Worm (Caenorhabditis elegans) whole organism, young adult: Measurements from ENCODE around the gene R11D1.13.

Experiments used
- C17E4.6 ChIP-seq: fragments of 200-800 bp; sonication (Bioruptor generic); IDR thresholded peaks from 2 replicates; pipeline ENCODE4 v1.3.6; 2022; ENCODE audit warnings: missing genetic modification reagents, missing genetic modification characterization, missing compliant biosample characterization
- F23B12.7 ChIP-seq: sonication (generic microtip); optimal IDR thresholded peaks from 2 replicates; lab custom pipeline; 2017; ENCODE audit warnings: missing genetic modification characterization, mild to moderate bottlenecking, missing compliant biosample characterization, antibody characterized with exemption, moderate library complexity; ENCODE audit not compliant: insufficient read depth
- F33H1.4 ChIP-seq: fragments of 200-800 bp; sonication (Bioruptor generic); IDR thresholded peaks from 2 replicates; pipeline ENCODE4 v1.3.6; 2022; ENCODE audit warnings: missing genetic modification reagents, missing genetic modification characterization, missing compliant biosample characterization
- F57A8.1 ChIP-seq: fragments of 200-800 bp; sonication (Bioruptor generic); optimal IDR thresholded peaks from 2 replicates; lab custom pipeline; 2018; ENCODE audit warnings: mild to moderate bottlenecking, missing genetic modification characterization, moderate library complexity, missing compliant biosample characterization
- K11D2.4 ChIP-seq: fragments of 200-800 bp; sonication (Bioruptor generic); IDR thresholded peaks from 2 replicates; pipeline ENCODE4 v1.3.6; 2022; ENCODE audit warnings: missing genetic modification reagents, missing genetic modification characterization, missing compliant biosample characterization
- Y56A3A.18 ChIP-seq: fragments of 200-800 bp; sonication (Bioruptor generic); IDR thresholded peaks from 2 replicates; pipeline ENCODE4 v1.3.6; 2022; ENCODE audit warnings: missing genetic modification reagents, missing genetic modification characterization, missing compliant biosample characterization
- ama-1 ChIP-seq, 3 experiments: fragments of 150-350 bp in 1 of 3; sonication (generic microtip) in 2 of 3; optimal IDR thresholded peaks; 2 replicates each; lab custom pipeline; 2014 to 2018; ENCODE audit warnings: missing biosample characterization in 2 of 3, missing genetic modification characterization in 2 of 3, missing genetic modification reagents in 2 of 3
- attf-6 ChIP-seq: fragments of 200-800 bp; sonication (Bioruptor generic); IDR thresholded peaks from 2 replicates; pipeline ENCODE4 v1.3.6; 2022; ENCODE audit warnings: missing genetic modification reagents, missing genetic modification characterization, missing compliant biosample characterization
- bed-1 ChIP-seq: fragments of 200-800 bp; sonication (Bioruptor generic); IDR thresholded peaks from 2 replicates; pipeline ENCODE4 v1.3.6; 2022; ENCODE audit warnings: missing genetic modification reagents, missing genetic modification characterization, missing compliant biosample characterization
- cebp-1 ChIP-seq, 2 experiments: fragments of 200-800 bp in 1 of 2; sonication (Bioruptor generic) in 1 of 2; sonication (generic microtip) in 1 of 2; IDR thresholded peaks in 1 of 2; optimal IDR thresholded peaks in 1 of 2; 2 replicates each; pipeline versions ENCODE4 v1.3.6 to Lab custom; 2017 to 2022; ENCODE audit warnings: missing compliant biosample characterization in 2 of 2, missing genetic modification characterization in 2 of 2, mild to moderate bottlenecking in 1 of 2, missing genetic modification reagents in 1 of 2, moderate library complexity in 1 of 2
- cebp-2 ChIP-seq: fragments of 200-800 bp; sonication (Bioruptor generic); IDR thresholded peaks from 2 replicates; pipeline ENCODE4 v1.3.6; 2022; ENCODE audit warnings: missing genetic modification characterization, missing compliant biosample characterization
- dox-1 ChIP-seq: fragments of 200-800 bp; sonication (Bioruptor generic); IDR thresholded peaks from 2 replicates; pipeline ENCODE4 v1.3.6; 2022; ENCODE audit warnings: missing genetic modification reagents, missing genetic modification characterization, missing compliant biosample characterization
- efl-1 ChIP-seq: fragments of 150-350 bp; optimal IDR thresholded peaks from 2 replicates; lab custom pipeline; 2014; ENCODE audit warnings: missing biosample characterization, missing genetic modification reagents, missing genetic modification characterization
- egl-18 ChIP-seq: fragments of 200-800 bp; sonication (Bioruptor generic); IDR thresholded peaks from 2 replicates; pipeline ENCODE4 v1.3.6; 2022; ENCODE audit warnings: missing genetic modification reagents, missing genetic modification characterization, missing compliant biosample characterization
- ekl-4 ChIP-seq: fragments of 200-800 bp; sonication (Bioruptor generic); IDR thresholded peaks from 2 replicates; pipeline ENCODE4 v1.3.6; 2022; ENCODE audit warnings: missing genetic modification reagents, missing genetic modification characterization, missing compliant biosample characterization
- hsf-1 ChIP-seq: fragments of 200-800 bp; sonication (Bioruptor generic); IDR thresholded peaks from 2 replicates; pipeline ENCODE4 v1.3.6; 2022; ENCODE audit warnings: missing genetic modification reagents, missing genetic modification characterization, missing compliant biosample characterization
- let-607 ChIP-seq, 2 experiments: fragments of 200-800 bp in 1 of 2; sonication (Bioruptor generic) in 1 of 2; sonication (generic microtip) in 1 of 2; optimal IDR thresholded peaks; 2 replicates each; lab custom pipeline; 2016 to 2018; ENCODE audit warnings: mild to moderate bottlenecking in 2 of 2, missing compliant biosample characterization in 2 of 2, missing genetic modification characterization in 2 of 2, moderate library complexity in 2 of 2, missing genotype in 1 of 2
- lin-54 ChIP-seq: fragments of 200-800 bp; sonication (Bioruptor generic); optimal IDR thresholded peaks from 2 replicates; lab custom pipeline; 2018; ENCODE audit warnings: mild to moderate bottlenecking, missing genetic modification characterization, missing compliant biosample characterization
- lir-1 ChIP-seq: fragments of 200-800 bp; sonication (Bioruptor generic); conservative IDR thresholded peaks from 2 replicates; pipeline ENCODE4 v1.3.6; 2022; ENCODE audit warnings: missing genetic modification reagents, missing genetic modification characterization, missing compliant biosample characterization
- lsl-1 ChIP-seq: fragments of 200-800 bp; sonication (Bioruptor generic); optimal IDR thresholded peaks from 2 replicates; lab custom pipeline; 2018; ENCODE audit warnings: mild to moderate bottlenecking, missing genetic modification characterization, moderate library complexity, missing compliant biosample characterization
- lsy-27 ChIP-seq: sonication (generic microtip); optimal IDR thresholded peaks from 2 replicates; lab custom pipeline; 2017; ENCODE audit warnings: missing genetic modification characterization, mild to moderate bottlenecking, missing compliant biosample characterization, antibody characterized with exemption, missing genotype, borderline replicate concordance; ENCODE audit not compliant: insufficient read depth
- madf-8 ChIP-seq: fragments of 200-800 bp; sonication (Bioruptor generic); conservative IDR thresholded peaks from 2 replicates; pipeline ENCODE4 v1.3.6; 2022; ENCODE audit warnings: missing genetic modification reagents, missing genetic modification characterization, missing compliant biosample characterization
- mcd-1 ChIP-seq: fragments of 200-800 bp; sonication (Bioruptor generic); IDR thresholded peaks from 2 replicates; pipeline ENCODE4 v1.3.6; 2022; ENCODE audit warnings: missing genetic modification reagents, missing genetic modification characterization, missing compliant biosample characterization
- mel-28 ChIP-seq: sonication (generic microtip); optimal IDR thresholded peaks from 2 replicates; lab custom pipeline; 2016; ENCODE audit warnings: borderline replicate concordance, mild to moderate bottlenecking, missing genetic modification characterization, missing compliant biosample characterization
- mxl-1 ChIP-seq: sonication (generic microtip); optimal IDR thresholded peaks from 2 replicates; lab custom pipeline; 2016; ENCODE audit warnings: missing genetic modification characterization, missing compliant biosample characterization
- nhr-80 ChIP-seq: sonication (generic microtip); optimal IDR thresholded peaks from 2 replicates; lab custom pipeline; 2016; ENCODE audit warnings: missing genetic modification characterization, missing compliant biosample characterization
- pbrm-1 ChIP-seq: fragments of 200-800 bp; sonication (Bioruptor generic); IDR thresholded peaks from 2 replicates; pipeline ENCODE4 v1.3.6; 2022; ENCODE audit warnings: missing genetic modification reagents, missing genetic modification characterization, missing compliant biosample characterization
- snpc-1.1 ChIP-seq: sonication (generic microtip); optimal IDR thresholded peaks from 2 replicates; lab custom pipeline; 2017; ENCODE audit warnings: missing genetic modification characterization, mild to moderate bottlenecking, missing compliant biosample characterization, antibody characterized with exemption, moderate library complexity, missing genotype, missing genetic modification reagents; ENCODE audit not compliant: insufficient read depth
- snpc-1.3 ChIP-seq: sonication (generic microtip); optimal IDR thresholded peaks from 2 replicates; lab custom pipeline; 2017; ENCODE audit warnings: missing genetic modification characterization, mild to moderate bottlenecking, missing compliant biosample characterization, antibody characterized with exemption, moderate library complexity, missing genotype, missing genetic modification reagents; ENCODE audit not compliant: insufficient read depth
- snpc-3.4 ChIP-seq: sonication (generic microtip); optimal IDR thresholded peaks from 2 replicates; lab custom pipeline; 2017; ENCODE audit warnings: missing genetic modification characterization, mild to moderate bottlenecking, missing compliant biosample characterization, antibody characterized with exemption, moderate library complexity, missing genotype, missing genetic modification reagents
- snpc-4 ChIP-seq, 5 experiments: fragments of 150-350 bp in 1 of 5; sonication (generic microtip) in 4 of 5; optimal IDR thresholded peaks; 2 replicates each; lab custom pipeline; 2014 to 2018; ENCODE audit warnings: missing genetic modification characterization in 5 of 5, missing biosample characterization in 3 of 5, antibody characterized with exemption in 2 of 5, mild to moderate bottlenecking in 2 of 5, missing compliant biosample characterization in 2 of 5, missing genotype in 2 of 5, moderate library complexity in 2 of 5, missing genetic modification reagents in 1 of 5
- tbp1 ChIP-seq: fragments of 200-800 bp; sonication (Bioruptor generic); optimal IDR thresholded peaks from 2 replicates; lab custom pipeline; 2018; ENCODE audit warnings: mild to moderate bottlenecking, missing genetic modification characterization, missing compliant biosample characterization
- tlf-1 ChIP-seq: fragments of 200-800 bp; sonication (Bioruptor generic); optimal IDR thresholded peaks from 2 replicates; lab custom pipeline; 2018; ENCODE audit warnings: mild to moderate bottlenecking, missing genetic modification characterization, missing compliant biosample characterization
- unc-130 ChIP-seq: sonication (generic microtip); optimal IDR thresholded peaks from 2 replicates; lab custom pipeline; 2016; ENCODE audit warnings: missing genetic modification reagents, missing genetic modification characterization, missing compliant biosample characterization
- xnd-1 ChIP-seq: sonication (generic microtip); optimal IDR thresholded peaks from 2 replicates; lab custom pipeline; 2016; ENCODE audit warnings: missing genotype, missing genetic modification reagents, missing genetic modification characterization, missing compliant biosample characterization
- zim-3 ChIP-seq: sonication (generic microtip); optimal IDR thresholded peaks from 2 replicates; lab custom pipeline; 2017; ENCODE audit warnings: mild to moderate bottlenecking, missing genetic modification characterization, moderate library complexity, missing compliant biosample characterization
- ztf-22 ChIP-seq: fragments of 200-800 bp; sonication (Bioruptor generic); optimal IDR thresholded peaks from 2 replicates; lab custom pipeline; 2018; ENCODE audit warnings: mild to moderate bottlenecking, missing genetic modification characterization, moderate library complexity, missing compliant biosample characterization
- ztf-26 ChIP-seq: sonication (generic microtip); optimal IDR thresholded peaks from 2 replicates; lab custom pipeline; 2017; ENCODE audit warnings: missing genetic modification characterization, missing compliant biosample characterization
- ztf-6 ChIP-seq: fragments of 200-800 bp; sonication (Bioruptor generic); IDR thresholded peaks from 2 replicates; pipeline ENCODE4 v1.3.6; 2022; ENCODE audit warnings: missing genetic modification reagents, missing genetic modification characterization, missing compliant biosample characterization

The R11D1.13 gene

DNA sequence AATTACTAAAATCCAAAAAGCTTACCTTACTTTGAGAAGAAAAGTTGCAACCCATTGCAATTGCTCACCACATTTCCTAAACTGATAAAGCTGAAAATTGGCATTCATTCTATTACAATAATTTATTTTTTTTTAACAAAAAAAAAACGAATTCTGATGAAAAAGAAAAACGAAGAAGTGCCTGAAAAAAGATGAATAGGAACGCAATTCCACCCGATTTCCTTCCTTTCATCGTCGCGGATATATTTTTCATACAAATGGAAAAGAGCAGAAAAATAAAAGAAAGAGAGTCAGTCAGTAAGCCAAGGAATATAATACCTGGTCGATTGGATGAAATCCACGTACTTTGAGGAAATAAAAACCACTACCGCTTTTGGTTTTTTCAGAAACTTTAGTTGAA is 27.9 kb downstream of the R11D1.13 start, which contains the start of gene gpa-13:
Gene gpa-13 (minus strand): TSS at position 101 of the 400 bp plus-strand sequence.
- TF ChIP-seq ekl-4 (GFP tag; lab: Robert Waterston, UW) (no peak), nhr-80 (tag; lab: Kevin White, UChicago) (no peak), C17E4.6 (no peak), bed-1 (no peak), cebp-1 (GFP tag; IDR thresholded peaks at IDR 0.05; lab: Robert Waterston, UW) (no peak), cebp-1 (tag; optimal IDR thresholded peaks at IDR 0.05; lab: Kevin White, UChicago) (no peak), ztf-26 (tag; lab: Kevin White, UChicago) (no peak), hsf-1 (GFP tag; lab: Robert Waterston, UW) (no peak), ztf-22 (GFP tag; lab: Kevin White, UChicago) (no peak), let-607 (tag; optimal IDR thresholded peaks at IDR 0.05; lab: Kevin White, UChicago) (no peak), xnd-1 (tag; lab: Kevin White, UChicago) (no peak), lsy-27 (no peak), K11D2.4 (GFP tag; lab: Robert Waterston, UW) (no peak), attf-6 (GFP tag; lab: Robert Waterston, UW) (no peak), mel-28 (no peak), pbrm-1 (GFP tag; lab: Robert Waterston, UW) (no peak), Y56A3A.18 (GFP tag; lab: Robert Waterston, UW) (no peak)

DNA sequence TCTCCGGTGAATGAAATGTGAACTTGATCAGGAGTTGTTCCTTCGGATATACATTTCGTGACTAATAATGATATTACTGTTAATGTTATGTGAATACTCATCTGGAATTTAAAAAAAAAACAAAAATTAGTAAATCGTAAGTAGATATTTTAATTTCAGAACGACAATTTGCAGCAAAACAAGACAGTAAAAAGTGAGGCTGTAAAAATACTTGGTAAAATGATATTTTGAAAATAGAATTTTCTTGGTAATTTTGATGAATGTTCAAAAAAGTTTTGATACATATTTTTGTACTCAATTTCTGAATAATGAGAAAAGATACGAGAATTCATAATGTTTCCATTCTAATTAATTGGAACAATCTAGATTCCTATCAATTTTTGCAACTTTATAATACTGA is 32.7 kb downstream of the R11D1.13 start, which contains the start of gene papl-1:
Gene papl-1 (minus strand): TSS at position 101 of the 400 bp plus-strand sequence.
- TF ChIP-seq F57A8.1 (GFP tag; lab: Kevin White, UChicago) (no peak), lsl-1 (GFP tag; lab: Kevin White, UChicago) (no peak), snpc-4 (GFP tag; optimal IDR thresholded peaks at IDR 0.05; lab: Kevin White, UChicago) (no peak), snpc-4 (tag; optimal IDR thresholded peaks at IDR 0.05; lab: Kevin White, UChicago) (no peak), tlf-1 (no peak)

DNA sequence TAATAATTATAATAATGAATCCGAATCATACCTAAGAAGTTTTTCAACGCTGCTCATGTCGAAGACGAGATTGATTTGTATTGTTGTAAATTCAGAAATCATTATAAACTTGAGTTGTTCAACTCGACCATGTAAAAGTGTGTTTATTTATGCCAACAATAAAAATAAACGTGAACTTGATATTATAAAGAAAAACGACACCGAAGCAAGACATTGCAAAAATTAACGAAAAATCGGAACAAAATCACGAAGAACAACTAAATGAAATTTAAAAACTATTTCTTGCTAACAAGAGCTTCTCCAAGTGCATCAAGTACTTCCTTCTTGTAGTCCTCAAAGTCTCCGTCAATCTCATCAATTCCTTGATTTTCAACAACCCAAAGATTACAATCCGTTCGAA is 34.0 kb downstream of the R11D1.13 start, which contains the start of gene F18E2.15:
Gene F18E2.15 (minus strand): TSS at position 101 of the 400 bp plus-strand sequence.
- TF ChIP-seq hsf-1 (GFP tag; lab: Robert Waterston, UW): no peak
- TF ChIP-seq mcd-1 (GFP tag; lab: Robert Waterston, UW): no peak
- TF ChIP-seq ztf-6 (GFP tag; lab: Robert Waterston, UW): no peak
- no peak for TF ChIP-seq egl-18
- TF ChIP-seq nhr-80 (tag; lab: Kevin White, UChicago): no peak
- TF ChIP-seq tbp1 (GFP tag; lab: Kevin White, UChicago): no peak

DNA sequence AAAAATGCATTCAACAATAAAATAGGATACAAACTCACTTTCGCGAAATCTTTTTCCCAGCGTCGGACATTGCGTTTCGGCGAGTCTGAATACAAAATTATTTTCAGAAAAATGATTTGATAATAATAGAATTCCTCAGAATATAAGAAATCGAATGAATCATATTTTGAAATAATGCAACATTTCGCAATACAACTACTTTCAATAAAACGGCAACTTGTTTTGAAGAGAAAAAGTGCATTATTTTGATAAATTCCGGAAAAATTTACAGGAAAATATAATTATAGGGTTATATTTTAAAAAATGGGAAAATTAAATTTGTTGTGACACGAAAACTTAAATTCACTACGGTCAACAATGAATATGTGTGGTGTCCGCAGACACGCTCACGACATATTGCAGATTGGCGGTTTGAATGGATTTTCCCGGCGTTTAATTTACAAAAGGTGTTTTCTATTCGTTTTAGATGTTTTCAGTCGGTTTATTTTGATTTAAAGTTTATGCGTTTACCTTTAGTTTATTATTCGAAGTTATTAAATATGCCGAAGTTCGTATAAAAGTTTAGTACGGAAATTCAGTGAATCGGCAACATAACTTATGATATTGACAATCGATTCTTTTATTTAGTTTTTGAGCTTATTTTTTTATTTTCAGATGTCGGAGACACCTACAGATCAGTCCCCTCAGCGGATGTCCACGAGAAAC is 36.5 kb downstream of the R11D1.13 start, which contains the start of the genes abcf-1 and scc-3:
Gene abcf-1 (minus strand): TSS at position 85 of the 705 bp plus-strand sequence.
Gene scc-3 (plus strand): TSS at position 655 of the 705 bp plus-strand sequence.
- TF ChIP-seq zim-3 (tag; lab: Kevin White, UChicago) (no peak), madf-8 (GFP tag; lab: Robert Waterston, UW) (peak; percentile 60), snpc-1.1 (tag; lab: Kevin White, UChicago) (peak; percentile 39), lir-1 (GFP tag; lab: Robert Waterston, UW) (no peak), F23B12.7 (tag; lab: Kevin White, UChicago) (peak; percentile 25), dox-1 (GFP tag; lab: Robert Waterston, UW) (0 out of 2 replicates have a peak, but pooled peaks have one; percentile 14), cebp-2 (GFP tag; lab: Robert Waterston, UW) (no peak), tbp1 (GFP tag; lab: Kevin White, UChicago) (peak; percentile 15), snpc-4 (GFP tag; optimal IDR thresholded peaks at IDR 0.05; lab: Kevin White, UChicago) (no peak), snpc-4 (tag; optimal IDR thresholded peaks at IDR 0.05; lab: Kevin White, UChicago) (peak in 1 of 4 experiments; percentile 43), unc-130 (no peak), ama-1 (optimal IDR thresholded peaks at IDR 0.05; lab: Kevin White, UChicago) (no peak), ama-1 (GFP tag; optimal IDR thresholded peaks at IDR 0.05; lab: Kevin White, UChicago) (no peak), efl-1 (GFP tag; lab: Kevin White, UChicago) (peak; percentile 91), mxl-1 (tag; lab: Kevin White, UChicago) (no peak), lin-54 (GFP tag; lab: Kevin White, UChicago) (peak; percentile 35), F33H1.4 (GFP tag; lab: Robert Waterston, UW) (peak; percentile 48), snpc-3.4 (tag; lab: Kevin White, UChicago) (peak; percentile 42), cebp-1 (GFP tag; IDR thresholded peaks at IDR 0.05; lab: Robert Waterston, UW) (no peak), cebp-1 (tag; optimal IDR thresholded peaks at IDR 0.05; lab: Kevin White, UChicago) (peak; percentile 80), snpc-1.3 (tag; lab: Kevin White, UChicago) (peak; percentile 71)
